Fruit fly (Drosophila melanogaster) whole organism, wandering third instar larva: ENCODE data around the gene dbo.

Experiments
- Abd-B ChIP-seq: fragments of >200 bp; optimal IDR thresholded peaks from 2 replicates; lab custom pipeline; 2017; ENCODE audit warnings: missing biosample characterization, missing genetic modification characterization
- CG32264 ChIP-seq: fragments of 200-800 bp; sonication (Bioruptor generic); optimal IDR thresholded peaks from 2 replicates; lab custom pipeline; 2016; ENCODE audit warnings: missing biosample characterization, missing genetic modification characterization
- CG9705 ChIP-seq: fragments of 200-800 bp; sonication (Bioruptor generic); optimal IDR thresholded peaks from 2 replicates; lab custom pipeline; 2018; ENCODE audit warnings: missing biosample characterization, mild to moderate bottlenecking, missing genetic modification characterization
- CrebA ChIP-seq: fragments of 200-800 bp; sonication (Bioruptor generic); optimal IDR thresholded peaks from 2 replicates; lab custom pipeline; 2016; ENCODE audit warnings: missing biosample characterization, mild to moderate bottlenecking, missing genetic modification characterization, borderline replicate concordance
- Dfd ChIP-seq: fragments of >200 bp; optimal IDR thresholded peaks from 2 replicates; lab custom pipeline; 2017; ENCODE audit warnings: missing biosample characterization, missing genetic modification characterization
- Dif ChIP-seq: fragments of 200-275, 200-300 bp; sonication (Bioruptor generic); optimal IDR thresholded peaks from 2 replicates; lab custom pipeline; 2018; ENCODE audit warnings: missing biosample characterization, missing genetic modification characterization; ENCODE audit not compliant: partially characterized antibody
- GATAd ChIP-seq: sonication (Bioruptor generic); optimal IDR thresholded peaks from 2 replicates; lab custom pipeline; 2016; ENCODE audit warnings: missing biosample characterization, missing genetic modification characterization
- HLH106 ChIP-seq: fragments of 200-800 bp; optimal IDR thresholded peaks from 3 replicates; lab custom pipeline; 2019; ENCODE audit warnings: missing biosample characterization, mild to moderate bottlenecking, missing genetic modification characterization, moderate library complexity
- Hnf4 ChIP-seq: fragments of 200-800 bp; sonication (Bioruptor generic); optimal IDR thresholded peaks from 2 replicates; lab custom pipeline; 2016; ENCODE audit warnings: missing biosample characterization, mild to moderate bottlenecking, missing genetic modification characterization
- Hr78 ChIP-seq: fragments of >200 bp; optimal IDR thresholded peaks from 2 replicates; lab custom pipeline; 2017; ENCODE audit warnings: missing biosample characterization, missing genetic modification characterization
- Hr83 ChIP-seq: fragments of 200-300 bp; sonication (Bioruptor generic); optimal IDR thresholded peaks from 2 replicates; lab custom pipeline; 2016; ENCODE audit warnings: missing biosample characterization, mild to moderate bottlenecking, missing genetic modification characterization, moderate library complexity; ENCODE audit not compliant: poor library complexity, severe bottlenecking
- Jra ChIP-seq: sonication (Bioruptor generic); optimal IDR thresholded peaks from 2 replicates; lab custom pipeline; 2016; ENCODE audit warnings: missing biosample characterization, missing genetic modification characterization
- Mio ChIP-seq: sonication (Bioruptor generic); optimal IDR thresholded peaks from 2 replicates; lab custom pipeline; 2016; ENCODE audit warnings: missing biosample characterization, missing genetic modification characterization
- Myc ChIP-seq: fragments of >200 bp; optimal IDR thresholded peaks from 2 replicates; lab custom pipeline; 2017
- N ChIP-seq: fragments of >200 bp; optimal IDR thresholded peaks from 2 replicates; lab custom pipeline; 2018; ENCODE audit warnings: missing biosample characterization, missing external identifiers, missing genetic modification characterization
- OdsH ChIP-seq: fragments of 200-800 bp; sonication (Bioruptor generic); optimal IDR thresholded peaks from 2 replicates; lab custom pipeline; 2016; ENCODE audit warnings: missing biosample characterization, mild to moderate bottlenecking, missing genetic modification characterization
- Rel ChIP-seq, 2 experiments: fragments of 200-800 bp; sonication (Bioruptor generic) in 1 of 2; optimal IDR thresholded peaks; 2 replicates in 1 of 2; 3 replicates in 1 of 2; lab custom pipeline; 2016 to 2019; ENCODE audit warnings: mild to moderate bottlenecking in 2 of 2, missing biosample characterization in 2 of 2, missing genetic modification characterization in 2 of 2, moderate library complexity in 1 of 2
- Sp1 ChIP-seq: fragments of 200-800 bp; sonication (Bioruptor generic); optimal IDR thresholded peaks from 3 replicates; lab custom pipeline; 2019; ENCODE audit warnings: missing biosample characterization, mild to moderate bottlenecking, missing genetic modification characterization, moderate library complexity
- Vsx2 ChIP-seq: fragments of 200-300, 225-300 bp; sonication (Bioruptor generic); optimal IDR thresholded peaks from 2 replicates; lab custom pipeline; 2018; ENCODE audit warnings: missing biosample characterization, missing genetic modification characterization; ENCODE audit not compliant: partially characterized antibody
- br ChIP-seq: fragments of 200-800 bp; sonication (Bioruptor generic); optimal IDR thresholded peaks from 2 replicates; lab custom pipeline; 2016; ENCODE audit warnings: missing biosample characterization, missing genetic modification characterization
- brk ChIP-seq: fragments of 200-800 bp; sonication (Bioruptor generic); optimal IDR thresholded peaks from 2 replicates; lab custom pipeline; 2016; ENCODE audit warnings: missing biosample characterization, mild to moderate bottlenecking, missing genetic modification characterization
- dl ChIP-seq, 2 experiments: fragments of 175-275, 200-275 bp in 1 of 2; fragments of 200-275 bp in 1 of 2; sonication (Bioruptor generic); optimal IDR thresholded peaks; lab custom pipeline; 2018; ENCODE audit warnings: mild to moderate bottlenecking in 2 of 2, missing biosample characterization in 2 of 2, missing genetic modification characterization in 2 of 2, moderate library complexity in 2 of 2; ENCODE audit not compliant: partially characterized antibody in 2 of 2, insufficient read depth in 1 of 2
- dmrt93B ChIP-seq: fragments of 200-800 bp; sonication (Bioruptor generic); optimal IDR thresholded peaks from 2 replicates; lab custom pipeline; 2018; ENCODE audit warnings: missing biosample characterization, mild to moderate bottlenecking, missing genetic modification characterization
- dsf ChIP-seq: sonication (Bioruptor generic); optimal IDR thresholded peaks from 2 replicates; lab custom pipeline; 2016; ENCODE audit warnings: missing biosample characterization, missing genetic modification characterization, borderline replicate concordance
- ey ChIP-seq: fragments of 200-800 bp; sonication (Bioruptor generic); optimal IDR thresholded peaks from 2 replicates; lab custom pipeline; 2016; ENCODE audit warnings: missing biosample characterization, missing genetic modification characterization
- foxo ChIP-seq, 2 experiments: fragments of 200-800 bp; sonication (Bioruptor generic); optimal IDR thresholded peaks; 2 replicates in 1 of 2; 3 replicates in 1 of 2; lab custom pipeline; 2016 to 2017; ENCODE audit warnings: missing biosample characterization in 2 of 2, missing genetic modification characterization in 2 of 2
- fru ChIP-seq: fragments of 200-800 bp; sonication (Bioruptor generic); optimal IDR thresholded peaks from 3 replicates; lab custom pipeline; 2016; ENCODE audit warnings: missing biosample characterization, mild to moderate bottlenecking, missing genetic modification characterization
- h ChIP-seq: fragments of 200-800 bp; sonication (Bioruptor generic); optimal IDR thresholded peaks from 3 replicates; lab custom pipeline; 2016; ENCODE audit warnings: missing biosample characterization, mild to moderate bottlenecking, missing genetic modification characterization
- jim ChIP-seq: fragments of 175-275, 200-325 bp; sonication (Bioruptor generic); optimal IDR thresholded peaks from 2 replicates; lab custom pipeline; 2016; ENCODE audit warnings: missing biosample characterization, mild to moderate bottlenecking, missing genetic modification characterization
- lola ChIP-seq: fragments of >200 bp; optimal IDR thresholded peaks from 2 replicates; lab custom pipeline; 2017; ENCODE audit warnings: missing biosample characterization, missing genetic modification characterization
- pan ChIP-seq: fragments of >200 bp; optimal IDR thresholded peaks from 2 replicates; lab custom pipeline; 2017
- psq ChIP-seq: fragments of 200-800 bp; sonication (Bioruptor generic); optimal IDR thresholded peaks from 3 replicates; lab custom pipeline; 2017; ENCODE audit warnings: missing biosample characterization, mild to moderate bottlenecking, missing genetic modification characterization, moderate library complexity
- rgr ChIP-seq: fragments of 200-800 bp; sonication (Bioruptor generic); optimal IDR thresholded peaks from 3 replicates; lab custom pipeline; 2016; ENCODE audit warnings: missing biosample characterization, mild to moderate bottlenecking, missing genetic modification characterization
- sage ChIP-seq: fragments of 200-800 bp; sonication (Bioruptor generic); optimal IDR thresholded peaks from 2 replicates; lab custom pipeline; 2016; ENCODE audit warnings: missing biosample characterization, mild to moderate bottlenecking, missing genetic modification characterization
- sv ChIP-seq: fragments of 200-800 bp; sonication (Bioruptor generic); optimal IDR thresholded peaks from 3 replicates; lab custom pipeline; 2016; ENCODE audit warnings: missing biosample characterization, missing genetic modification characterization
- tai ChIP-seq: sonication (Bioruptor generic); optimal IDR thresholded peaks from 2 replicates; lab custom pipeline; 2016; ENCODE audit warnings: missing biosample characterization, missing genetic modification characterization
- usp ChIP-seq: fragments of >200 bp; optimal IDR thresholded peaks from 2 replicates; lab custom pipeline; 2017; ENCODE audit warnings: missing biosample characterization, missing genetic modification characterization
- woc ChIP-seq: sonication (Bioruptor generic); optimal IDR thresholded peaks from 2 replicates; lab custom pipeline; 2016; ENCODE audit warnings: missing biosample characterization, mild to moderate bottlenecking, missing genetic modification characterization

The dbo gene

dm6 chr3L:15813988-15814387, 12.7 kb upstream of the dbo start:
- TF ChIP-seq ey (GFP tag; lab: Kevin White, UChicago) (no peak), dsf (GFP tag; lab: Kevin White, UChicago) (no peak), Jra (no peak), rgr (no peak), GATAd (GFP tag; lab: Kevin White, UChicago) (no peak), dl (GFP tag; optimal IDR thresholded peaks at IDR 0.05; lab: Kevin White, UChicago; ENCODE audit: insufficient read depth in 1 of 2, partially characterized antibody in 2 of 2) (no peak), Mio (GFP tag; lab: Kevin White, UChicago) (no peak), OdsH (GFP tag; lab: Kevin White, UChicago) (no peak), Rel (GFP tag; optimal IDR thresholded peaks at IDR 0.05; lab: Kevin White, UChicago) (no peak), Rel (tag; optimal IDR thresholded peaks at IDR 0.05; lab: Kevin White, UChicago) (no peak), Myc (lab: Kevin White, UChicago) (no peak), Abd-B (GFP tag; lab: Kevin White, UChicago) (no peak), Dfd (GFP tag; lab: Kevin White, UChicago) (no peak), HLH106 (tag; lab: Kevin White, UChicago) (no peak), Hr83 (GFP tag; lab: Kevin White, UChicago) (no peak), dmrt93B (no peak), Vsx2 (GFP tag; lab: Kevin White, UChicago) (no peak), foxo (GFP tag; optimal IDR thresholded peaks at IDR 0.05; lab: Kevin White, UChicago) (no peak), sv (GFP tag; lab: Kevin White, UChicago) (no peak), pan (no peak), woc (GFP tag; lab: Kevin White, UChicago) (no peak)

DNA sequence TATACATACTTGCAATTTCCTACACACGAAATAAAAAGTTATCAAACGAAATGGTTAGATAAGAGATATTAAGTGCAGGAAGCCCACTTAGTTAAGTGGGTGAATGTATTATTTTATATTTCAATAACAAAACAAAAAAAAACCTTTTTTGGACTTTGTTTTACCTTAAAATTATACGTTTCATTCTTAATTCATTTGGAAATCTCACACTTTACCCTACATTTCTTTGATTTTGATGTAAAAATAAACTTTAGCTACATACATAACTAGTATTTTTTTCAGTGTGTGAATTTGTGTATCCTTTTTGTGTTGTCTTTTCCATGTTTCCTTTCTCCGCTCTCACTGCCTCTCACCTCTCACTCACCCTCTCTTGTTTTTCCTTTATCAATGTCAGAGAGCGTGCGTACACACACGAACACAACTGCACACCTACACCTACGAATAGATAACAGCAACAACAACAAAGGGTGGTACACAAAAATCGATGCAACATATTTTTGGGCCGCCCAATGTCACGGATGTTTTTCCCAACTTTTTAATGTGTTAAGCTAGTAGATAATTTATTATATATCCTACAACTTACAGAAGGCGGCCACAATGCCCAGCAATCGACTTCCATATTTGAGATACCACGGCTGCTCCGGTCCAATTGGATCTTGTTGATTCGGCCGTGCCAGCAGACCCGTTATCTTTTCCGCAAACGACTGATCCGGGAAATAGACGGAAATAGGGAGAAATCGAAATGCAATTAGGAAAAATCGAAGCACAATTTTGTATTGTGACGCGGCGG, 11.1 kb upstream of the dbo start:
- peak; percentile 89 for TF ChIP-seq brk
- TF ChIP-seq N (GFP tag; lab: Kevin White, UChicago) = peak; percentile 6
- TF ChIP-seq psq = peak; percentile 95
- TF ChIP-seq Sp1 = peak; percentile 83
- peak; percentile 45 for TF ChIP-seq CG32264 (GFP tag; lab: Kevin White, UChicago)
- TF ChIP-seq Hr83 (GFP tag; lab: Kevin White, UChicago) = no peak
- TF ChIP-seq tai (GFP tag; lab: Kevin White, UChicago) = peak; percentile 69
- peak; percentile 89 for TF ChIP-seq h (GFP tag; lab: Kevin White, UChicago)
- no peak for TF ChIP-seq dmrt93B
- TF ChIP-seq ey (GFP tag; lab: Kevin White, UChicago) = peak; percentile 86
- peak; percentile 69 for TF ChIP-seq woc (GFP tag; lab: Kevin White, UChicago)
- TF ChIP-seq Mio (GFP tag; lab: Kevin White, UChicago) = no peak
- TF ChIP-seq OdsH (GFP tag; lab: Kevin White, UChicago) = peak; percentile 90
- peak; percentile 74 for TF ChIP-seq br (GFP tag; lab: Kevin White, UChicago)
- TF ChIP-seq dl (GFP tag; optimal IDR thresholded peaks at IDR 0.05; lab: Kevin White, UChicago; ENCODE audit: insufficient read depth in 1 of 2, partially characterized antibody in 2 of 2) = peak in 1 of 2 experiments; percentile 75
- TF ChIP-seq pan = no peak
- TF ChIP-seq Jra = peak; percentile 2
- peak; percentile 64 for TF ChIP-seq GATAd (GFP tag; lab: Kevin White, UChicago)
- peak; percentile 90 for TF ChIP-seq rgr
- peak in 1 of 2 experiments; percentile 93 for TF ChIP-seq foxo (GFP tag; optimal IDR thresholded peaks at IDR 0.05; lab: Kevin White, UChicago)
- peak; percentile 73 for TF ChIP-seq HLH106 (tag; lab: Kevin White, UChicago)
- no peak for TF ChIP-seq CrebA (GFP tag; lab: Kevin White, UChicago)
- TF ChIP-seq CG9705 (GFP tag; lab: Kevin White, UChicago) = peak; percentile 17
- TF ChIP-seq Dif (GFP tag; lab: Kevin White, UChicago) = peak; percentile 69
- TF ChIP-seq Dfd (GFP tag; lab: Kevin White, UChicago) = peak; percentile 76
- TF ChIP-seq lola (GFP tag; lab: Kevin White, UChicago) = no peak
- TF ChIP-seq sage (GFP tag; lab: Kevin White, UChicago) = peak; percentile 39
- no peak for TF ChIP-seq Abd-B (GFP tag; lab: Kevin White, UChicago)
- no peak for TF ChIP-seq Myc (lab: Kevin White, UChicago)
- TF ChIP-seq Rel (GFP tag; optimal IDR thresholded peaks at IDR 0.05; lab: Kevin White, UChicago) = no peak
- no peak for TF ChIP-seq Rel (tag; optimal IDR thresholded peaks at IDR 0.05; lab: Kevin White, UChicago)
- no peak for TF ChIP-seq Vsx2 (GFP tag; lab: Kevin White, UChicago)
- TF ChIP-seq dsf (GFP tag; lab: Kevin White, UChicago) = no peak
- TF ChIP-seq usp (GFP tag; lab: Kevin White, UChicago) = no peak
- peak; percentile 90 for TF ChIP-seq fru
- TF ChIP-seq Hr78 (GFP tag; lab: Kevin White, UChicago) = no peak
- peak; percentile 23 for TF ChIP-seq sv (GFP tag; lab: Kevin White, UChicago)
- TF ChIP-seq Hnf4 (GFP tag; lab: Kevin White, UChicago) = peak; percentile 79
- TF ChIP-seq jim (GFP tag; lab: Kevin White, UChicago) = no peak
- TF ChIP-seq, all 38 proteins: peak for 24
